Fruit fly (Drosophila melanogaster) whole organism, prepupa: ENCODE results near the gene spen.

Source experiments
- CG31627 ChIP-seq: fragments of 200-800 bp; sonication (Bioruptor generic); optimal IDR thresholded peaks from 3 replicates; lab custom pipeline; 2016; ENCODE audit warnings: missing biosample characterization, missing genetic modification characterization
- CG6163 ChIP-seq: fragments of 200-800 bp; sonication (Bioruptor generic); IDR thresholded peaks from 3 replicates; pipeline ENCODE4 v1.3.6; 2022; ENCODE audit warnings: missing biosample characterization, missing genetic modification characterization
- eg ChIP-seq: fragments of 200-800 bp; sonication (Bioruptor generic); IDR thresholded peaks from 3 replicates; pipeline ENCODE4 v1.3.6; 2022; ENCODE audit warnings: missing biosample characterization, missing genetic modification characterization
- vri ChIP-seq: fragments of 200-800 bp; sonication (Bioruptor generic); optimal IDR thresholded peaks from 3 replicates; lab custom pipeline; 2016; ENCODE audit warnings: missing biosample characterization, mild to moderate bottlenecking, missing genetic modification characterization

- TF ChIP-seq vri (GFP tag; lab: Kevin White, UChicago) (no peak), eg (GFP tag; lab: Robert Waterston, UW) (no peak), CG31627 (no peak), CG6163 (GFP tag; lab: Robert Waterston, UW) (no peak)
Measured at dm6 chr2L:221152-221551, 62.3 kb downstream of the spen start.
